Fruit fly (Drosophila melanogaster) Kc167 (cell line): ENCODE results near the gene CG18268.

Experiments used
- Myc ChIP-seq: fragments of >200 bp; optimal IDR thresholded peaks from 2 replicates; lab custom pipeline; 2017; ENCODE audit warnings: missing external identifiers
- Sin3A ChIP-seq: fragments of >200 bp; optimal IDR thresholded peaks from 2 replicates; lab custom pipeline; 2018; ENCODE audit warnings: missing external identifiers
- h ChIP-seq: fragments of >200 bp; optimal IDR thresholded peaks from 3 replicates; lab custom pipeline; 2018; ENCODE audit warnings: missing external identifiers
- insv ChIP-seq: fragments of >200 bp; optimal IDR thresholded peaks from 3 replicates; lab custom pipeline; 2018; ENCODE audit warnings: missing external identifiers
- psq ChIP-seq: fragments of >200 bp; optimal IDR thresholded peaks from 2 replicates; lab custom pipeline; 2017; ENCODE audit warnings: missing external identifiers
- ttk ChIP-seq: sonication (Bioruptor generic); optimal IDR thresholded peaks from 2 replicates; lab custom pipeline; 2017; ENCODE audit warnings: missing external identifiers

The CG18268 gene

dm6 chr3R:7804332-7804731, at the start of gene CG18268:
Gene CG18268, minus strand, starts transcription at chr3R:7804432.
- TF ChIP-seq Sin3A (no peak), Myc (no peak), psq (lab: Kevin White, UChicago) (no peak), h (lab: Kevin White, UChicago) (no peak)

- TF ChIP-seq Myc (no peak), insv (lab: Kevin White, UChicago) (no peak), psq (lab: Kevin White, UChicago) (no peak), h (lab: Kevin White, UChicago) (no peak), ttk (no peak), Sin3A (no peak)
Measured at dm6 chr3R:7821559-7821958, 17.3 kb upstream of the CG18268 start.

- TF ChIP-seq Sin3A (no peak), Myc (no peak), psq (lab: Kevin White, UChicago) (no peak), ttk (no peak), insv (lab: Kevin White, UChicago) (no peak), h (lab: Kevin White, UChicago) (no peak)
Measured at dm6 chr3R:7813981-7814529, 9.8 kb upstream of the CG18268 start, which contains the start of gene CG34384. Gene CG34384, plus strand, starts transcription at chr3R:7814361.

- TF ChIP-seq Myc (no peak), Sin3A (no peak), h (lab: Kevin White, UChicago) (no peak), ttk (no peak), insv (lab: Kevin White, UChicago) (no peak), psq (lab: Kevin White, UChicago) (no peak)
Measured at dm6 chr3R:7813518-7813917, 9.3 kb upstream of the CG18268 start.

dm6 chr3R:7811514-7811913, 7.3 kb upstream of the CG18268 start, which contains the start of gene CG31473:
Gene CG31473, plus strand, starts transcription at chr3R:7811814.
- no peak for TF ChIP-seq Sin3A
- no peak for TF ChIP-seq insv (lab: Kevin White, UChicago)
- no peak for TF ChIP-seq ttk
- no peak for TF ChIP-seq Myc
- TF ChIP-seq psq (lab: Kevin White, UChicago) = no peak
- TF ChIP-seq h (lab: Kevin White, UChicago) = no peak

dm6 chr3R:7809662-7810621, 5.7 kb upstream of the CG18268 start, which contains the start of the genes CG2993 and sgll:
Gene CG2993, minus strand, starts transcription at chr3R:7810014.
Gene sgll, plus strand, starts transcription at chr3R:7810532.
- TF ChIP-seq h (lab: Kevin White, UChicago) = no peak
- TF ChIP-seq Myc = no peak
- no peak for TF ChIP-seq ttk
- TF ChIP-seq psq (lab: Kevin White, UChicago) = no peak
- no peak for TF ChIP-seq insv (lab: Kevin White, UChicago)
- TF ChIP-seq Sin3A = no peak

dm6 chr3R:7802693-7803092, 1.5 kb downstream of the CG18268 start, which contains the start of gene CG3014:
Gene CG3014, minus strand, starts transcription at chr3R:7802793.
- no peak for TF ChIP-seq Sin3A
- TF ChIP-seq ttk = no peak
- TF ChIP-seq insv (lab: Kevin White, UChicago) = no peak
- no peak for TF ChIP-seq psq (lab: Kevin White, UChicago)
- no peak for TF ChIP-seq Myc

- TF ChIP-seq psq (lab: Kevin White, UChicago) (no peak), Myc (no peak), Sin3A (no peak), insv (lab: Kevin White, UChicago) (no peak), ttk (no peak), h (lab: Kevin White, UChicago) (no peak)
Measured at dm6 chr3R:7798525-7798924, 5.7 kb downstream of the CG18268 start, which contains the start of gene CG18744. Gene CG18744, minus strand, starts transcription at chr3R:7798771.

dm6 chr3R:7793855-7794254, 10.4 kb downstream of the CG18268 start, which contains the start of gene CG2641:
Gene CG2641, plus strand, starts transcription at chr3R:7794069.
- TF ChIP-seq psq (lab: Kevin White, UChicago) = no peak
- no peak for TF ChIP-seq Sin3A
- TF ChIP-seq insv (lab: Kevin White, UChicago) = no peak
- TF ChIP-seq ttk = no peak

dm6 chr3R:7790583-7791034, 13.6 kb downstream of the CG18268 start, which contains the start of gene CG10086:
Gene CG10086, plus strand, starts transcription at chr3R:7790633.
- no peak for TF ChIP-seq Myc
- no peak for TF ChIP-seq Sin3A
- no peak for TF ChIP-seq insv (lab: Kevin White, UChicago)
- TF ChIP-seq ttk = no peak
- no peak for TF ChIP-seq psq (lab: Kevin White, UChicago)
- TF ChIP-seq h (lab: Kevin White, UChicago) = no peak

dm6 chr3R:7790087-7790486, 14.1 kb downstream of the CG18268 start, which contains the start of gene CG18746:
Gene CG18746, minus strand, starts transcription at chr3R:7790187.
- TF ChIP-seq Sin3A = no peak
- TF ChIP-seq insv (lab: Kevin White, UChicago) = no peak
- no peak for TF ChIP-seq Myc

dm6 chr3R:7787899-7788298, 16.3 kb downstream of the CG18268 start, which contains the start of gene CG18748:
Gene CG18748, minus strand, starts transcription at chr3R:7787923.
- TF ChIP-seq ttk (no peak), Sin3A (no peak), insv (lab: Kevin White, UChicago) (no peak), psq (lab: Kevin White, UChicago) (no peak), h (lab: Kevin White, UChicago) (no peak), Myc (no peak)
